Fruit fly (Drosophila melanogaster): ENCODE results near the gene ATPsyngamma.

DNA sequence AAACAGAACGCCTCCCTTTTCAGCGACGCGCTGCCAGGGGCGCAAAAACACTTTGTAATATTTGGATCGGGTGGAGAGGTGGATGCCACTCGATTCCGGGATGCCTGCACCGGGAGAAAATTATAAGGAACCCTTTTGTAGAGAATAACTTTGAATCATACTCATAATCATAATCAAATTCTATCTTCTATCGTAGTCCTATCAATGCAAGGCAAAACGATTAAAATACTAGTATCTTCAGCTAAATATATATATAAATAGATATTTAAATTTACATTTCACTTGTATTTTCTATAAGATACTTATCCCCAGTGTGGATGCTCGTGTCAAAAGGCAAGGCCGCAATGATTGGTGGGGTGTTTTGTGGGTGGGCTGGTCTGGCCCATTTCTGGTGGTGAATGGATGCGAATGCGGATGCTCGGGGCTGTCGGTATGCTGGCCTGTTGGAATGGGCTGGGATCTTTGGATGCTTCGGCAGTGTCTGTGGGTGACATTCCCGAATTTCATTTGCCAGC, 43.1 kb downstream of the ATPsyngamma start:
- TF ChIP-seq CG11617 (GFP tag; optimal IDR thresholded peaks at IDR 0.05) (no peak), CG5204 (GFP tag; optimal IDR thresholded peaks at IDR 0.05) (no peak), toe (GFP tag; optimal IDR thresholded peaks at IDR 0.05) (no peak), tj (GFP tag; optimal IDR thresholded peaks at IDR 0.05) (no peak), Crg-1 (GFP tag; optimal IDR thresholded peaks at IDR 0.05) (no peak), cic (GFP tag; optimal IDR thresholded peaks at IDR 0.05) (no peak), CG12768 (GFP tag; optimal IDR thresholded peaks at IDR 0.05) (no peak), Mnt (GFP tag; optimal IDR thresholded peaks at IDR 0.05) (no peak), CG7101 (tag; optimal IDR thresholded peaks at IDR 0.05) (no peak), cnc (optimal IDR thresholded peaks at IDR 0.05) (no peak), Hr96 (GFP tag; optimal IDR thresholded peaks at IDR 0.05) (no peak), kay (GFP tag; ENCODE audit: borderline replicate concordance) (no peak)

Measured in whole organism, adult.